Worm (Caenorhabditis elegans) whole organism, young adult: ENCODE results near the gene T08G3.13.

ENCODE experiments used
- C17E4.6 ChIP-seq: fragments of 200-800 bp; sonication (Bioruptor generic); IDR thresholded peaks from 2 replicates; pipeline ENCODE4 v1.3.6; 2022; ENCODE audit warnings: missing genetic modification reagents, missing genetic modification characterization, missing compliant biosample characterization
- F22D6.2 ChIP-seq: sonication (generic microtip); optimal IDR thresholded peaks from 2 replicates; lab custom pipeline; 2016; ENCODE audit warnings: mild to moderate bottlenecking, missing genetic modification characterization, missing compliant biosample characterization
- F33H1.4 ChIP-seq: fragments of 200-800 bp; sonication (Bioruptor generic); IDR thresholded peaks from 2 replicates; pipeline ENCODE4 v1.3.6; 2022; ENCODE audit warnings: missing genetic modification reagents, missing genetic modification characterization, missing compliant biosample characterization
- F39B2.1 ChIP-seq: fragments of 200-800 bp; sonication (Bioruptor generic); IDR thresholded peaks from 2 replicates; pipeline ENCODE4 v1.3.6; 2022; ENCODE audit warnings: missing genetic modification reagents, missing genetic modification characterization, missing compliant biosample characterization
- K12H6.12 ChIP-seq: fragments of 200-800 bp; sonication (Bioruptor generic); optimal IDR thresholded peaks from 2 replicates; lab custom pipeline; 2018; ENCODE audit warnings: mild to moderate bottlenecking, missing genetic modification characterization, missing compliant biosample characterization
- T26A5.8 ChIP-seq: sonication (generic microtip); optimal IDR thresholded peaks from 2 replicates; lab custom pipeline; 2016; ENCODE audit warnings: missing genetic modification characterization, missing compliant biosample characterization
- Y53F4B.3 ChIP-seq: fragments of 200-800 bp; sonication (Bioruptor generic); IDR thresholded peaks from 2 replicates; pipeline ENCODE4 v1.3.6; 2022; ENCODE audit warnings: missing genetic modification reagents, missing genetic modification characterization, missing compliant biosample characterization
- Y56A3A.18 ChIP-seq: fragments of 200-800 bp; sonication (Bioruptor generic); IDR thresholded peaks from 2 replicates; pipeline ENCODE4 v1.3.6; 2022; ENCODE audit warnings: missing genetic modification reagents, missing genetic modification characterization, missing compliant biosample characterization
- ZK185.1 ChIP-seq: sonication (generic microtip); optimal IDR thresholded peaks from 2 replicates; lab custom pipeline; 2016; ENCODE audit warnings: mild to moderate bottlenecking, missing genetic modification characterization, missing compliant biosample characterization; ENCODE audit not compliant: poor library complexity, severe bottlenecking
- akir-1 ChIP-seq: fragments of 200-800 bp; sonication (Bioruptor generic); optimal IDR thresholded peaks from 2 replicates; lab custom pipeline; 2018; ENCODE audit warnings: mild to moderate bottlenecking, missing genetic modification characterization, moderate library complexity, missing compliant biosample characterization
- aptf-2 ChIP-seq: fragments of 200-800 bp; sonication (Bioruptor generic); conservative IDR thresholded peaks from 2 replicates; pipeline ENCODE4 v1.3.6; 2022; ENCODE audit warnings: missing genetic modification reagents, missing genetic modification characterization, missing compliant biosample characterization
- bed-1 ChIP-seq: fragments of 200-800 bp; sonication (Bioruptor generic); IDR thresholded peaks from 2 replicates; pipeline ENCODE4 v1.3.6; 2022; ENCODE audit warnings: missing genetic modification reagents, missing genetic modification characterization, missing compliant biosample characterization
- ccch-3 ChIP-seq: fragments of 200-800 bp; sonication (Bioruptor generic); optimal IDR thresholded peaks from 2 replicates; lab custom pipeline; 2018; ENCODE audit warnings: mild to moderate bottlenecking, missing genetic modification characterization, missing compliant biosample characterization
- ceh-79 ChIP-seq: sonication (generic microtip); optimal IDR thresholded peaks from 2 replicates; lab custom pipeline; 2017; ENCODE audit warnings: mild to moderate bottlenecking, missing genetic modification characterization, missing compliant biosample characterization
- ceh-91 ChIP-seq: fragments of 200-800 bp; sonication (Bioruptor generic); IDR thresholded peaks from 2 replicates; pipeline ENCODE4 v1.3.6; 2022; ENCODE audit warnings: missing genetic modification reagents, missing genetic modification characterization, missing compliant biosample characterization
- dox-1 ChIP-seq: fragments of 200-800 bp; sonication (Bioruptor generic); IDR thresholded peaks from 2 replicates; pipeline ENCODE4 v1.3.6; 2022; ENCODE audit warnings: missing genetic modification reagents, missing genetic modification characterization, missing compliant biosample characterization
- dpff-1 ChIP-seq: sonication (generic microtip); optimal IDR thresholded peaks from 2 replicates; lab custom pipeline; 2017; ENCODE audit warnings: mild to moderate bottlenecking, missing genetic modification characterization, missing compliant biosample characterization
- dpl-1 ChIP-seq: fragments of 150-350 bp; optimal IDR thresholded peaks from 2 replicates; lab custom pipeline; 2014; ENCODE audit warnings: missing biosample characterization, missing genetic modification reagents, missing genetic modification characterization
- egl-18 ChIP-seq: fragments of 200-800 bp; sonication (Bioruptor generic); IDR thresholded peaks from 2 replicates; pipeline ENCODE4 v1.3.6; 2022; ENCODE audit warnings: missing genetic modification reagents, missing genetic modification characterization, missing compliant biosample characterization
- egl-44 ChIP-seq: fragments of 200-800 bp; sonication (Bioruptor generic); IDR thresholded peaks from 2 replicates; pipeline ENCODE4 v1.3.6; 2022; ENCODE audit warnings: missing genetic modification reagents, missing genetic modification characterization, missing compliant biosample characterization
- ets-4 ChIP-seq: fragments of 200-800 bp; sonication (Bioruptor generic); optimal IDR thresholded peaks from 2 replicates; lab custom pipeline; 2018; ENCODE audit warnings: mild to moderate bottlenecking, missing genetic modification characterization, missing compliant biosample characterization
- hmg-1.2 ChIP-seq: fragments of 200-800 bp; sonication (Bioruptor generic); IDR thresholded peaks from 2 replicates; pipeline ENCODE4 v1.3.6; 2022; ENCODE audit warnings: missing genetic modification reagents, missing genetic modification characterization, missing compliant biosample characterization
- lag-1 ChIP-seq: fragments of 200-800 bp; sonication (Bioruptor generic); IDR thresholded peaks from 2 replicates; pipeline ENCODE4 v1.3.6; 2022; ENCODE audit warnings: missing genetic modification reagents, missing genetic modification characterization, missing compliant biosample characterization
- let-526 ChIP-seq: fragments of 200-800 bp; sonication (Bioruptor generic); IDR thresholded peaks from 2 replicates; pipeline ENCODE4 v1.3.6; 2022; ENCODE audit warnings: missing genetic modification reagents, missing genetic modification characterization, missing compliant biosample characterization
- let-607 ChIP-seq, 2 experiments: fragments of 200-800 bp in 1 of 2; sonication (Bioruptor generic) in 1 of 2; sonication (generic microtip) in 1 of 2; optimal IDR thresholded peaks; 2 replicates each; lab custom pipeline; 2016 to 2018; ENCODE audit warnings: mild to moderate bottlenecking in 2 of 2, missing compliant biosample characterization in 2 of 2, missing genetic modification characterization in 2 of 2, moderate library complexity in 2 of 2, missing genotype in 1 of 2
- lin-35 ChIP-seq, 3 experiments: fragments of 150-350 bp in 2 of 3; sonication (generic microtip) in 1 of 3; optimal IDR thresholded peaks; 2 replicates each; lab custom pipeline; 2014 to 2018; ENCODE audit warnings: missing biosample characterization in 3 of 3, missing genetic modification characterization in 3 of 3, missing genetic modification reagents in 3 of 3
- lin-40 ChIP-seq: sonication (generic microtip); optimal IDR thresholded peaks from 2 replicates; lab custom pipeline; 2016; ENCODE audit warnings: missing genetic modification characterization, mild to moderate bottlenecking, missing compliant biosample characterization, missing genotype, missing genetic modification reagents
- madf-3 ChIP-seq: fragments of 200-800 bp; sonication (Bioruptor generic); IDR thresholded peaks from 2 replicates; pipeline ENCODE4 v1.3.6; 2022; ENCODE audit warnings: missing genetic modification reagents, missing genetic modification characterization, missing compliant biosample characterization
- mel-28 ChIP-seq: sonication (generic microtip); optimal IDR thresholded peaks from 2 replicates; lab custom pipeline; 2016; ENCODE audit warnings: borderline replicate concordance, mild to moderate bottlenecking, missing genetic modification characterization, missing compliant biosample characterization
- nhr-120 ChIP-seq: fragments of 200-800 bp; sonication (Bioruptor generic); IDR thresholded peaks from 2 replicates; pipeline ENCODE4 v1.3.6; 2022; ENCODE audit warnings: missing genetic modification characterization, missing compliant biosample characterization
- nhr-27 ChIP-seq: fragments of 200-800 bp; sonication (Bioruptor generic); optimal IDR thresholded peaks from 2 replicates; lab custom pipeline; 2018; ENCODE audit warnings: mild to moderate bottlenecking, missing genetic modification characterization, moderate library complexity, missing compliant biosample characterization
- rcor-1 ChIP-seq: fragments of 200-800 bp; sonication (Bioruptor generic); IDR thresholded peaks from 2 replicates; pipeline ENCODE4 v1.3.6; 2022; ENCODE audit warnings: missing genetic modification reagents, missing genetic modification characterization, missing compliant biosample characterization
- somi-1 ChIP-seq: fragments of 200-800 bp; sonication (Bioruptor generic); optimal IDR thresholded peaks from 2 replicates; lab custom pipeline; 2018; ENCODE audit warnings: mild to moderate bottlenecking, missing genetic modification characterization, missing compliant biosample characterization
- zfh-2 ChIP-seq: fragments of 200-800 bp; sonication (Bioruptor generic); conservative IDR thresholded peaks from 2 replicates; pipeline ENCODE4 v1.3.6; 2022; ENCODE audit warnings: missing genetic modification reagents, missing genetic modification characterization, missing compliant biosample characterization
- zim-3 ChIP-seq: sonication (generic microtip); optimal IDR thresholded peaks from 2 replicates; lab custom pipeline; 2017; ENCODE audit warnings: mild to moderate bottlenecking, missing genetic modification characterization, moderate library complexity, missing compliant biosample characterization

The T08G3.13 gene

DNA sequence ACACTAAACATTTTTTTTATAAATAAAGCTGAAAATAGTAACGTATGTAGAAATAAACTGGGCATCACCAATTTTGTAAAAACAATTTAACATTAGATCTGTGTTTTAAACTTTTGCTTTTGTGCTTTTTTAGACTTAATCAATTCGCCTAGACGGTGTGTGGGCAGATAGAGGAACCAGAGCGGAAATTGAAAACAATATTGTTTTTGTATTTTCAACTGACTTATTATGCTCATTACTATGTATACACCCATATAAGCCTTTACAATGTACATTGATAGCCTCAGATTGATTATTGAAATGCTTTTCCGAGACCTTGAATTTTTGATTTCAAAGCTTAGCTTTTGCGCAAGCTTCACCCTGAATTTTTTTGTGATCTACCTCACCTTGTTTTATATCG lies 17.9 kb upstream of the T08G3.13 start, which contains the start of gene str-73:
str-73 (plus strand) TSS at position 301 of the 400 bp plus-strand sequence.
- TF ChIP-seq rcor-1 (GFP tag; lab: Robert Waterston, UW) (no peak), mel-28 (tag; lab: Kevin White, UChicago) (no peak), F22D6.2 (tag; lab: Kevin White, UChicago) (no peak), somi-1 (no peak), F39B2.1 (GFP tag; lab: Robert Waterston, UW) (no peak), dpff-1 (tag; lab: Kevin White, UChicago) (no peak), nhr-120 (GFP tag; lab: Robert Waterston, UW) (no peak), egl-44 (GFP tag; lab: Robert Waterston, UW) (no peak)

DNA sequence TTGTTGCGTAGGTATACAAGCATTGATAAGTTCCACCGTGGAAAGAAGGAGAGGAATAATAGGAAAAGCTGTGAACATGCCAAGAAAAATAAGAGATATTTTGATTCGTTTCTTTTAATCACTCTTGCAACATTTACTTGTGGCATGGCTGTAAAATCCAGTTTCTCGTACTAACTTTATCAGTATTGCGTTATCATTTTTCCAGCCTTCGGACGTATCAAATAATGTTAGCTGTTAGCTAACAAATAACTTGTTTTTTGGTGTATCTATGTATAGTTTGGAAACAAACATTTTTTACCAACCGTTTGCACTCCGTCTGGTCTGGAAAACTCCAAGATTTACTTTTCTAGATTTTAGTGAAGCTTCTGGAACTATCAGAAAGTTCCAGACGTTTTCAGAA lies 14.4 kb upstream of the T08G3.13 start, which contains the start of gene clec-234:
clec-234 (minus strand) TSS at position 101 of the 400 bp plus-strand sequence.
- TF ChIP-seq hmg-1.2 (GFP tag; lab: Robert Waterston, UW) = no peak
- TF ChIP-seq akir-1 (GFP tag; lab: Kevin White, UChicago) = no peak
- TF ChIP-seq let-526 (GFP tag; lab: Robert Waterston, UW) = no peak
- TF ChIP-seq madf-3 (GFP tag; lab: Robert Waterston, UW) = no peak
- no peak for TF ChIP-seq lin-40
- TF ChIP-seq, all 124 proteins: peak for 0

- no peak for TF ChIP-seq hmg-1.2 (GFP tag; lab: Robert Waterston, UW)
- no peak for TF ChIP-seq dpl-1 (GFP tag; lab: Kevin White, UChicago)
- TF ChIP-seq, all 124 proteins: peak for 0
Measured at ce11 chrV:16435510-16435909, 12.3 kb upstream of the T08G3.13 start, which contains the start of the genes F26D2.13 and F26D2.14. TSS of gene F26D2.13 (minus strand) at chrV:16435610. TSS of gene F26D2.14 (plus strand) at chrV:16435855.

DNA sequence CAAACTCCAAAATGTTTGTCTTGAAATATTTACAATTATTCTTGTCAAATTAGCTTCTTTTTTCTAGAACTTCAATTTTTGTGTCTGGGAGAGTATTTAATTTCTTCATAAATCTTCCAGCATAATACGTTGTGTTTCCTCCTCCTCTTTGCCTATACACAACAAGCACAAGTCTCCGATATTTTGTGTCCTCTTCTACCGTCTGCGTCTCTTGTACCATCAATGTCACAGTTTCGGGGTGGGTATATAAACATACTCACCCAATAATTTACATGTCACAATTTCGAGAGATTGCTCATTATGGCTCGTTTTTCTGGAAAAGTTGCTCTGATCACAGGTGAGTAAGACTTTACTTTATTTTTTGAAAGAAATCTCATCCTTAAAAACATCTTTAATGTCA lies 10.3 kb upstream of the T08G3.13 start, which contains the start of gene F26D2.15:
F26D2.15 (plus strand) TSS at position 301 of the 400 bp plus-strand sequence.
- TF ChIP-seq dpl-1 (GFP tag; lab: Kevin White, UChicago) = no peak
- no peak for TF ChIP-seq C17E4.6 (GFP tag; lab: Robert Waterston, UW)
- no peak for TF ChIP-seq zim-3 (tag; lab: Kevin White, UChicago)
- TF ChIP-seq let-607 (tag; optimal IDR thresholded peaks at IDR 0.05; lab: Kevin White, UChicago) = no peak
- no peak for TF ChIP-seq T26A5.8 (tag; lab: Kevin White, UChicago)
- no peak for TF ChIP-seq zfh-2 (GFP tag; lab: Robert Waterston, UW)
- TF ChIP-seq ceh-79 (tag; lab: Kevin White, UChicago) = no peak
- no peak for TF ChIP-seq nhr-120 (GFP tag; lab: Robert Waterston, UW)
- no peak for TF ChIP-seq F33H1.4
- TF ChIP-seq lag-1 (GFP tag; lab: Robert Waterston, UW) = no peak
- no peak for TF ChIP-seq K12H6.12 (tag; lab: Kevin White, UChicago)
- TF ChIP-seq lin-35 (GFP tag; optimal IDR thresholded peaks at IDR 0.05; lab: Kevin White, UChicago) = no peak
- no peak for TF ChIP-seq ccch-3 (GFP tag; lab: Kevin White, UChicago)
- TF ChIP-seq nhr-27 (tag; lab: Kevin White, UChicago) = no peak
- TF ChIP-seq bed-1 (GFP tag; lab: Robert Waterston, UW) = no peak
- TF ChIP-seq dox-1 (GFP tag; lab: Robert Waterston, UW) = no peak
- TF ChIP-seq aptf-2 (GFP tag; lab: Robert Waterston, UW) = no peak

ce11 chrV:16443626-16444025 lies 4.2 kb upstream of the T08G3.13 start, which contains the start of gene srh-141:
TSS of gene srh-141 (plus strand) at chrV:16443926.
- TF ChIP-seq egl-18 (GFP tag; lab: Robert Waterston, UW) (no peak), ets-4 (GFP tag; lab: Kevin White, UChicago) (no peak), Y53F4B.3 (no peak), Y56A3A.18 (GFP tag; lab: Robert Waterston, UW) (no peak), lag-1 (GFP tag; lab: Robert Waterston, UW) (no peak), ZK185.1 (tag; lab: Kevin White, UChicago) (no peak), zfh-2 (GFP tag; lab: Robert Waterston, UW) (no peak), ceh-91 (GFP tag; lab: Robert Waterston, UW) (no peak)
